Worm (Caenorhabditis elegans) whole organism, L4 larva: ENCODE results near the gene rpt-4.

Source experiments
- F10B5.3 ChIP-seq: sonication (generic microtip); optimal IDR thresholded peaks from 2 replicates; lab custom pipeline; 2016; ENCODE audit warnings: mild to moderate bottlenecking, missing genetic modification characterization, missing compliant biosample characterization
- F26F4.8 ChIP-seq: fragments of 200-800 bp; sonication (Bioruptor generic); conservative IDR thresholded peaks from 2 replicates; pipeline ENCODE4 v1.3.6; 2022; ENCODE audit warnings: missing genetic modification characterization, missing compliant biosample characterization
- R02D3.7 ChIP-seq: fragments of 150-350 bp; sonication (generic microtip); optimal IDR thresholded peaks from 3 replicates; lab custom pipeline; 2014; ENCODE audit warnings: missing biosample characterization, missing genetic modification characterization
- T26A8.4 ChIP-seq: fragments of 200-800 bp; sonication (Bioruptor generic); IDR thresholded peaks from 2 replicates; pipeline ENCODE4 v1.3.6; 2022; ENCODE audit warnings: missing genetic modification characterization, missing compliant biosample characterization
- Y48G9A.11 ChIP-seq: fragments of 200-800 bp; sonication (Bioruptor generic); IDR thresholded peaks from 2 replicates; pipeline ENCODE4 v1.3.6; 2022; ENCODE audit warnings: missing genetic modification reagents, missing genetic modification characterization, missing compliant biosample characterization
- ZK546.5 ChIP-seq, 2 experiments: sonication (generic microtip); optimal IDR thresholded peaks; 2 replicates each; lab custom pipeline; 2017; ENCODE audit warnings: missing biosample characterization in 2 of 2, missing genetic modification characterization in 2 of 2
- aha-1 ChIP-seq: fragments of 150-350 bp; peaks from one replicate; lab custom pipeline; 2014; ENCODE audit warnings: missing biosample characterization, missing genetic modification characterization
- attf-4 ChIP-seq: sonication (generic microtip); optimal IDR thresholded peaks from 3 replicates; lab custom pipeline; 2017; ENCODE audit warnings: missing biosample characterization, missing genetic modification characterization
- ceh-28 ChIP-seq: fragments of 150-350 bp; optimal IDR thresholded peaks from 2 replicates; lab custom pipeline; 2014; ENCODE audit warnings: missing biosample characterization, missing genetic modification reagents, missing genetic modification characterization
- ceh-32 ChIP-seq: sonication (generic microtip); optimal IDR thresholded peaks from 2 replicates; lab custom pipeline; 2016; ENCODE audit warnings: mild to moderate bottlenecking, missing genetic modification characterization, missing compliant biosample characterization; ENCODE audit not compliant: poor library complexity
- ces-1 ChIP-seq: fragments of 150-350 bp; sonication (generic microtip); optimal IDR thresholded peaks from 4 replicates; lab custom pipeline; 2014; ENCODE audit warnings: missing biosample characterization, missing genetic modification reagents, missing genetic modification characterization
- daf-8 ChIP-seq: fragments of 200-800 bp; sonication (Bioruptor generic); IDR thresholded peaks from 2 replicates; pipeline ENCODE4 v1.3.6; 2022; ENCODE audit warnings: missing genetic modification characterization, missing compliant biosample characterization
- dmd-8 ChIP-seq: fragments of 200-800 bp; sonication (Bioruptor generic); IDR thresholded peaks from 2 replicates; pipeline ENCODE4 v1.3.6; 2022; ENCODE audit warnings: missing genetic modification characterization, missing compliant biosample characterization
- egl-43 ChIP-seq: fragments of 200-800 bp; sonication (Bioruptor generic); IDR thresholded peaks from 2 replicates; pipeline ENCODE4 v1.3.6; 2022; ENCODE audit warnings: missing genetic modification reagents, missing genetic modification characterization, missing compliant biosample characterization
- fkh-10 ChIP-seq: fragments of 150-350 bp; optimal IDR thresholded peaks from 2 replicates; lab custom pipeline; 2014; ENCODE audit warnings: missing biosample characterization, missing genetic modification reagents, missing genetic modification characterization
- gei-8 ChIP-seq: fragments of 200-800 bp; sonication (Bioruptor generic); optimal IDR thresholded peaks from 2 replicates; lab custom pipeline; 2018; ENCODE audit warnings: mild to moderate bottlenecking, missing genetic modification characterization, missing compliant biosample characterization
- hif-1 ChIP-seq, 2 experiments: sonication (generic microtip); optimal IDR thresholded peaks; 2 replicates each; lab custom pipeline; 2016 to 2017; ENCODE audit warnings: missing compliant biosample characterization in 2 of 2, missing genetic modification characterization in 2 of 2, missing genetic modification reagents in 2 of 2, missing genotype in 2 of 2, mild to moderate bottlenecking in 1 of 2
- jun-1 ChIP-seq: fragments of 150-350 bp; optimal IDR thresholded peaks from 2 replicates; lab custom pipeline; 2014; ENCODE audit warnings: missing biosample characterization, missing genetic modification reagents, missing genetic modification characterization
- lin-29 ChIP-seq: fragments of 200-800 bp; sonication (Bioruptor generic); IDR thresholded peaks from 2 replicates; pipeline ENCODE4 v1.3.6; 2022; ENCODE audit warnings: missing genetic modification reagents, missing genetic modification characterization, missing compliant biosample characterization
- lin-38 ChIP-seq: fragments of 200-800 bp; sonication (Bioruptor generic); IDR thresholded peaks from 2 replicates; pipeline ENCODE4 v1.3.6; 2022; ENCODE audit warnings: missing genetic modification reagents, missing genetic modification characterization, missing compliant biosample characterization
- lin-39 ChIP-seq: fragments of 150-350 bp; optimal IDR thresholded peaks from 2 replicates; lab custom pipeline; 2014; ENCODE audit warnings: missing biosample characterization, missing genetic modification reagents, missing genetic modification characterization
- lir-3 ChIP-seq: sonication (generic microtip); optimal IDR thresholded peaks from 2 replicates; lab custom pipeline; 2016; ENCODE audit warnings: mild to moderate bottlenecking, missing genetic modification characterization, missing compliant biosample characterization
- lsy-2 ChIP-seq, 2 experiments: fragments of 150-350 bp in 1 of 2; sonication (generic microtip) in 1 of 2; optimal IDR thresholded peaks; 2 replicates each; lab custom pipeline; 2014 to 2017; ENCODE audit warnings: missing biosample characterization in 2 of 2, missing genetic modification characterization in 2 of 2
- mdt-29 ChIP-seq: fragments of 200-800 bp; sonication (Bioruptor generic); IDR thresholded peaks from 2 replicates; pipeline ENCODE4 v1.3.6; 2022; ENCODE audit warnings: missing genetic modification reagents, missing genetic modification characterization, missing compliant biosample characterization
- mxl-3 ChIP-seq: fragments of 200-800 bp; sonication (Bioruptor generic); optimal IDR thresholded peaks from 2 replicates; lab custom pipeline; 2018; ENCODE audit warnings: mild to moderate bottlenecking, missing genetic modification characterization, missing compliant biosample characterization
- nhr-10 ChIP-seq: fragments of 150-350 bp; optimal IDR thresholded peaks from 2 replicates; lab custom pipeline; 2014; ENCODE audit warnings: missing biosample characterization, missing genetic modification characterization
- nhr-102 ChIP-seq: sonication (generic microtip); optimal IDR thresholded peaks from 2 replicates; lab custom pipeline; 2016; ENCODE audit warnings: mild to moderate bottlenecking, missing genetic modification characterization, moderate library complexity, missing compliant biosample characterization
- nhr-11 ChIP-seq: fragments of 150-350 bp; optimal IDR thresholded peaks from 2 replicates; lab custom pipeline; 2014; ENCODE audit warnings: missing biosample characterization, missing genetic modification characterization
- nhr-237 ChIP-seq: sonication (generic microtip); optimal IDR thresholded peaks from 2 replicates; lab custom pipeline; 2017; ENCODE audit warnings: missing biosample characterization, missing genetic modification characterization
- nhr-28 ChIP-seq: fragments of 150-350 bp; optimal IDR thresholded peaks from 2 replicates; lab custom pipeline; 2014; ENCODE audit warnings: missing biosample characterization, missing genetic modification characterization
- nhr-48 ChIP-seq: sonication (generic microtip); optimal IDR thresholded peaks from 2 replicates; lab custom pipeline; 2016; ENCODE audit warnings: mild to moderate bottlenecking, missing genetic modification characterization, missing compliant biosample characterization
- pha-4 ChIP-seq, 2 experiments: fragments of 150-350 bp in 1 of 2; fragments of 200-800 bp in 1 of 2; sonication (Bioruptor generic) in 1 of 2; IDR thresholded peaks in 1 of 2; optimal IDR thresholded peaks in 1 of 2; 2 replicates each; pipeline versions ENCODE4 v1.3.6 to Lab custom; 2014 to 2022; ENCODE audit warnings: missing genetic modification characterization in 2 of 2, missing genetic modification reagents in 2 of 2, missing biosample characterization in 1 of 2, missing compliant biosample characterization in 1 of 2
- php-3 ChIP-seq: fragments of 200-800 bp; sonication (Bioruptor generic); IDR thresholded peaks from 2 replicates; pipeline ENCODE4 v1.3.6; 2022; ENCODE audit warnings: missing genetic modification reagents, missing genetic modification characterization, missing compliant biosample characterization
- pqm-1 ChIP-seq: sonication (generic microtip); optimal IDR thresholded peaks from 2 replicates; lab custom pipeline; 2017; ENCODE audit warnings: missing biosample characterization, missing genetic modification characterization
- rbr-2 ChIP-seq: sonication (generic microtip); optimal IDR thresholded peaks from 2 replicates; lab custom pipeline; 2016; ENCODE audit warnings: missing genotype, missing genetic modification characterization, missing compliant biosample characterization
- saeg-2 ChIP-seq: fragments of 200-800 bp; sonication (Bioruptor generic); IDR thresholded peaks from 2 replicates; pipeline ENCODE4 v1.3.6; 2022; ENCODE audit warnings: missing genetic modification reagents, missing genetic modification characterization, missing compliant biosample characterization
- set-16 ChIP-seq: fragments of 200-800 bp; sonication (Bioruptor generic); IDR thresholded peaks from 2 replicates; pipeline ENCODE4 v1.3.6; 2022; ENCODE audit warnings: missing genetic modification reagents, missing genetic modification characterization, missing compliant biosample characterization
- snpc-1.2 ChIP-seq: fragments of 200-800 bp; sonication (Bioruptor generic); IDR thresholded peaks from 2 replicates; pipeline ENCODE4 v1.3.6; 2022; ENCODE audit warnings: missing genetic modification reagents, missing genetic modification characterization, missing compliant biosample characterization
- spr-1 ChIP-seq: sonication (generic microtip); optimal IDR thresholded peaks from 2 replicates; lab custom pipeline; 2016; ENCODE audit warnings: mild to moderate bottlenecking, missing genetic modification characterization, missing compliant biosample characterization
- spr-3 ChIP-seq: fragments of 200-800 bp; sonication (Bioruptor generic); optimal IDR thresholded peaks from 2 replicates; lab custom pipeline; 2018; ENCODE audit warnings: mild to moderate bottlenecking, missing genetic modification characterization, missing compliant biosample characterization
- tra-1 ChIP-seq: fragments of 200-800 bp; sonication (Bioruptor generic); IDR thresholded peaks from 2 replicates; pipeline ENCODE4 v1.3.6; 2022; ENCODE audit warnings: missing genetic modification reagents, missing genetic modification characterization, missing compliant biosample characterization
- unc-130 ChIP-seq: sonication (generic microtip); optimal IDR thresholded peaks from 2 replicates; lab custom pipeline; 2016; ENCODE audit warnings: missing genetic modification reagents, missing genetic modification characterization, missing compliant biosample characterization
- unc-39 ChIP-seq: sonication (generic microtip); optimal IDR thresholded peaks from 2 replicates; lab custom pipeline; 2017; ENCODE audit warnings: missing biosample characterization, missing genetic modification characterization
- unc-62 ChIP-seq, 3 experiments: fragments of 150-350 bp in 1 of 3; sonication (generic microtip); optimal IDR thresholded peaks in 2 of 3; peaks in 1 of 3; 1 replicate in 1 of 3; 2 replicates in 2 of 3; lab custom pipeline; 2014 to 2017; ENCODE audit warnings: missing biosample characterization in 3 of 3, missing genetic modification characterization in 3 of 3, missing genetic modification reagents in 3 of 3, missing genotype in 1 of 3
- vab-7 ChIP-seq: fragments of 200-800 bp; sonication (Bioruptor generic); IDR thresholded peaks from 2 replicates; pipeline ENCODE4 v1.3.6; 2022; ENCODE audit warnings: missing genetic modification reagents, missing genetic modification characterization, missing compliant biosample characterization
- zfp-2 ChIP-seq: sonication (generic microtip); optimal IDR thresholded peaks from 2 replicates; lab custom pipeline; 2016; ENCODE audit warnings: mild to moderate bottlenecking, missing genetic modification characterization, missing compliant biosample characterization
- zip-11 ChIP-seq: fragments of 200-800 bp; sonication (Bioruptor generic); IDR thresholded peaks from 2 replicates; pipeline ENCODE4 v1.3.6; 2022; ENCODE audit warnings: missing genetic modification characterization, missing compliant biosample characterization

The rpt-4 gene

DNA sequence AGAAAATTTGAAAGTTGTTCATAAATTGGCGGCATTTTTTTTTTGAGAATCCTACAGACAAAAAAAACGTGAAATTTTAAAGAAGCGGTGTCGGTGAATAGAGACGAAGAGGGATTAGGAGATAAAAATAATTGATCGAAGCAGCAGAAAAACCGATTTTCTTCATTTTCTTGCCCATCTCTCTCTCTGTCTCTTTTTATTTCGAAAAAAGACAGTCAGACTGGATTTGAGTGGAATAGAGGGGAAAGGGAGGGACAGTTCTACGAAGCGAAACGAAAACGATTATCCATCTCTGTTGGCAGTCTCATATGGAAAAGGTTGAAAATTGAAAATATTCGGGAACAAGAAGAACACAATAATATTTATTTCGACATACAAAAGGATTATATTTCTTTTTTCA lies 16.4 kb downstream of the rpt-4 start:
- TF ChIP-seq aha-1 (tag; lab: Kevin White, UChicago) (peak; percentile 75), gei-8 (GFP tag; lab: Kevin White, UChicago) (no peak), snpc-1.2 (no peak), set-16 (GFP tag; lab: Robert Waterston, UW) (no peak), mxl-3 (no peak), T26A8.4 (GFP tag; lab: Robert Waterston, UW) (no peak), ceh-28 (tag; lab: Kevin White, UChicago) (no peak), F10B5.3 (tag; lab: Kevin White, UChicago) (no peak), unc-62 (GFP tag; optimal IDR thresholded peaks at IDR 0.05 in 1 of 2; lab: Kevin White, UChicago) (peak in 1 of 2 experiments; percentile 11), unc-62 (tag; optimal IDR thresholded peaks at IDR 0.05; lab: Kevin White, UChicago) (no peak), spr-3 (GFP tag; lab: Kevin White, UChicago) (no peak)
- TF ChIP-seq, all 104 proteins: peak for 2

DNA sequence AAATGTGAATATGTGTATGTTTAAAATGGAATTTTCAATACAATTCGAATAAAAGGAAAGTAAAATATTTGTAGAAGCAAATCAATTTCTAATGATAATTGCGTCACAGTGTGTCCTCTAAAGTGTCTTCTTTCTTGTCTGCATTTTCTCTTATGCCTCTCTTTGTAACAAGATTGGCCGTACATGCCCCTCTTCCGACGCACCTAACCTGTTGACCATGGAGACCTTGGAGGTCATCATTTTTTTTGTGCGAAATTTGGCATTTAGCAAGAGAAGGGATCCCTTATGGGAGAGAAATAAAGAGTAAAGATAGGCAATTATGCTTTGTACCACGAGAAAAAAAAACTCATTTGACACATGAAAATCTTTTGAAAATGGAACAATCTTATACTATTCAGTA lies 17.7 kb downstream of the rpt-4 start, which contains the start of gene F23F1.4:
Gene F23F1.4, minus strand, starts transcription at position 141 of the 400 bp plus-strand sequence.
- TF ChIP-seq saeg-2 (GFP tag; lab: Robert Waterston, UW) (no peak), lsy-2 (tag; optimal IDR thresholded peaks at IDR 0.05; lab: Kevin White, UChicago) (no peak), pqm-1 (tag; lab: Kevin White, UChicago) (no peak), nhr-11 (tag; lab: Kevin White, UChicago) (no peak), vab-7 (GFP tag; lab: Robert Waterston, UW) (no peak), lin-39 (no peak), pha-4 (GFP tag; IDR thresholded peaks at IDR 0.05; lab: Robert Waterston, UW) (no peak), pha-4 (tag; optimal IDR thresholded peaks at IDR 0.05; lab: Kevin White, UChicago) (no peak), T26A8.4 (GFP tag; lab: Robert Waterston, UW) (no peak), unc-39 (tag; lab: Kevin White, UChicago) (no peak)

DNA sequence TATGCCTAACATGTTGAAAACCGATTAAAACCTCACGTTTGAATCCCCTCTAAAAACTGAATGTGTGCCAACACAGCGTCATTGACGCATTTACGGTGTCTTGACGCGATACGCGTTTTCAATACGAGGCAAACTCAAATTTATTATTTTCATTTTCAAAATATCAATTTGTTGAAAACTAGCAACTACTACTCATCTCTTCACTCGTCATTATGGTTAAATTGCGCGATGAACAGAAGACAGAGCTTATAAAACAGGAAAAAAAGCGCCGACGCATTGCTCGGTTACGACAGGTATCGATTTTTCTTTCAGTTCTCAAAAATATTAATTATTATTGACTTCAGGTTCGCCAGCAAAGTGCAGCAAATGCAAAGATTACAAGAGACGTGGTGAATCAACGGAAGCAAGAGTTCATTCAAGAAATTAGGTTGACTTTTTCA lies 21.4 kb downstream of the rpt-4 start, which contains the start of gene enee-1:
Gene enee-1, plus strand, starts transcription at position 108 of the 440 bp plus-strand sequence.
- TF ChIP-seq nhr-237 (tag; lab: Kevin White, UChicago) (no peak), zip-11 (GFP tag; lab: Robert Waterston, UW) (no peak), ceh-32 (tag; lab: Kevin White, UChicago) (peak; percentile 23), dmd-8 (GFP tag; lab: Robert Waterston, UW) (no peak), R02D3.7 (tag; lab: Kevin White, UChicago) (no peak), F10B5.3 (tag; lab: Kevin White, UChicago) (peak; percentile 48), zfp-2 (tag; lab: Kevin White, UChicago) (no peak), rbr-2 (peak; percentile 72), pqm-1 (tag; lab: Kevin White, UChicago) (no peak), snpc-1.2 (no peak), F26F4.8 (GFP tag; lab: Robert Waterston, UW) (no peak), lin-29 (GFP tag; lab: Robert Waterston, UW) (peak; percentile 50; the same call in 1 of the 2 replicates), nhr-10 (no peak), daf-8 (GFP tag; lab: Robert Waterston, UW) (no peak), egl-43 (GFP tag; lab: Robert Waterston, UW) (no peak), mdt-29 (0 out of 2 replicates have a peak, but pooled peaks have one; percentile 40), hif-1 (tag; optimal IDR thresholded peaks at IDR 0.05; lab: Kevin White, UChicago) (peak in 1 of 2 experiments; percentile 70), ces-1 (no peak), jun-1 (tag; lab: Kevin White, UChicago) (peak; percentile 74), nhr-48 (peak; percentile 36), tra-1 (no peak), nhr-28 (tag; lab: Kevin White, UChicago) (peak; percentile 36), ZK546.5 (tag; optimal IDR thresholded peaks at IDR 0.05; lab: Kevin White, UChicago) (no peak), vab-7 (GFP tag; lab: Robert Waterston, UW) (no peak), attf-4 (tag; lab: Kevin White, UChicago) (no peak), spr-1 (tag; lab: Kevin White, UChicago) (peak; percentile 83), php-3 (GFP tag; lab: Robert Waterston, UW) (0 out of 2 replicates have a peak, but pooled peaks have one; percentile 6), lir-3 (tag; lab: Kevin White, UChicago) (no peak), lin-38 (GFP tag; lab: Robert Waterston, UW) (peak; percentile 83), unc-130 (GFP tag; lab: Kevin White, UChicago) (no peak), nhr-102 (tag; lab: Kevin White, UChicago) (peak; percentile 81), fkh-10 (peak; percentile 67), Y48G9A.11 (GFP tag; lab: Robert Waterston, UW) (no peak)
